Worm (Caenorhabditis elegans) whole organism, L4 larva: ENCODE results near the gene K12H6.10.

ENCODE experiments used
- D1046.2 ChIP-seq: fragments of 200-800 bp; sonication (Bioruptor generic); IDR thresholded peaks from 2 replicates; pipeline ENCODE4 v1.3.6; 2022; ENCODE audit warnings: missing genetic modification characterization, missing compliant biosample characterization
- F26F4.8 ChIP-seq: fragments of 200-800 bp; sonication (Bioruptor generic); conservative IDR thresholded peaks from 2 replicates; pipeline ENCODE4 v1.3.6; 2022; ENCODE audit warnings: missing genetic modification characterization, missing compliant biosample characterization
- F44E2.7 ChIP-seq: fragments of 200-800 bp; sonication (Bioruptor generic); IDR thresholded peaks from 2 replicates; pipeline ENCODE4 v2.1.2; 2022; ENCODE audit warnings: missing genetic modification characterization, missing compliant biosample characterization
- F49E8.2 ChIP-seq: sonication (generic microtip); optimal IDR thresholded peaks from 2 replicates; lab custom pipeline; 2016; ENCODE audit warnings: missing compliant biosample characterization, mild to moderate bottlenecking, missing genetic modification characterization, borderline replicate concordance
- T20F7.1 ChIP-seq: fragments of 200-800 bp; sonication (Bioruptor generic); optimal IDR thresholded peaks from 2 replicates; lab custom pipeline; 2018; ENCODE audit warnings: mild to moderate bottlenecking, missing genetic modification characterization, missing compliant biosample characterization
- T26A8.4 ChIP-seq: fragments of 200-800 bp; sonication (Bioruptor generic); IDR thresholded peaks from 2 replicates; pipeline ENCODE4 v1.3.6; 2022; ENCODE audit warnings: missing genetic modification characterization, missing compliant biosample characterization
- aha-1 ChIP-seq: fragments of 150-350 bp; peaks from one replicate; lab custom pipeline; 2014; ENCODE audit warnings: missing biosample characterization, missing genetic modification characterization
- aly-2 ChIP-seq: sonication (generic microtip); optimal IDR thresholded peaks from 2 replicates; lab custom pipeline; 2018; ENCODE audit warnings: missing biosample characterization, missing genetic modification characterization
- ama-1 ChIP-seq: fragments of 150-350 bp; optimal IDR thresholded peaks from 2 replicates; lab custom pipeline; 2014; ENCODE audit warnings: inconsistent platforms, mixed read lengths
- arid-1 ChIP-seq: fragments of 200-800 bp; sonication (Bioruptor generic); conservative IDR thresholded peaks from 2 replicates; pipeline ENCODE4 v1.3.6; 2022; ENCODE audit warnings: missing genetic modification reagents, missing genetic modification characterization, missing compliant biosample characterization
- ceh-62 ChIP-seq: sonication (generic microtip); optimal IDR thresholded peaks from 2 replicates; lab custom pipeline; 2017; ENCODE audit warnings: missing biosample characterization, missing genetic modification characterization
- cey-2 ChIP-seq: sonication (generic microtip); optimal IDR thresholded peaks from 3 replicates; lab custom pipeline; 2017; ENCODE audit warnings: missing genetic modification characterization, mild to moderate bottlenecking, missing compliant biosample characterization, antibody characterized with exemption, borderline replicate concordance; ENCODE audit not compliant: insufficient read depth
- daf-12 ChIP-seq: fragments of 150-350 bp; optimal IDR thresholded peaks from 2 replicates; lab custom pipeline; 2014; ENCODE audit warnings: missing biosample characterization, missing genetic modification reagents, missing genetic modification characterization
- daf-19 ChIP-seq: fragments of 200-800 bp; sonication (Bioruptor generic); conservative IDR thresholded peaks from 2 replicates; pipeline ENCODE4 v1.3.6; 2022; ENCODE audit warnings: missing genetic modification characterization, missing compliant biosample characterization
- daf-8 ChIP-seq: fragments of 200-800 bp; sonication (Bioruptor generic); IDR thresholded peaks from 2 replicates; pipeline ENCODE4 v1.3.6; 2022; ENCODE audit warnings: missing genetic modification characterization, missing compliant biosample characterization
- dmd-8 ChIP-seq: fragments of 200-800 bp; sonication (Bioruptor generic); IDR thresholded peaks from 2 replicates; pipeline ENCODE4 v1.3.6; 2022; ENCODE audit warnings: missing genetic modification characterization, missing compliant biosample characterization
- duxl-1 ChIP-seq: sonication (generic microtip); optimal IDR thresholded peaks from 2 replicates; lab custom pipeline; 2016; ENCODE audit warnings: mild to moderate bottlenecking, missing genetic modification characterization, moderate library complexity, missing compliant biosample characterization; ENCODE audit not compliant: poor library complexity
- egl-27 ChIP-seq: sonication (generic microtip); optimal IDR thresholded peaks from 3 replicates; lab custom pipeline; 2017; ENCODE audit warnings: missing biosample characterization, missing genetic modification reagents, missing genetic modification characterization
- hlh-11 ChIP-seq: fragments of 200-800 bp; sonication (Bioruptor generic); optimal IDR thresholded peaks from 2 replicates; lab custom pipeline; 2018; ENCODE audit warnings: mild to moderate bottlenecking, missing genetic modification characterization, missing compliant biosample characterization
- hmg-1.1 ChIP-seq: fragments of 200-800 bp; sonication (Bioruptor generic); IDR thresholded peaks from 2 replicates; pipeline ENCODE4 v1.3.6; 2022; ENCODE audit warnings: missing genetic modification reagents, missing genetic modification characterization, missing compliant biosample characterization
- lin-1 ChIP-seq: fragments of 200-800 bp; sonication (Bioruptor generic); IDR thresholded peaks from 2 replicates; pipeline ENCODE4 v1.3.6; 2022; ENCODE audit warnings: missing genetic modification reagents, missing genetic modification characterization, missing compliant biosample characterization
- lin-13 ChIP-seq: fragments of 150-350 bp; optimal IDR thresholded peaks from 2 replicates; lab custom pipeline; 2014; ENCODE audit warnings: missing biosample characterization, missing genetic modification reagents, missing genetic modification characterization
- lin-29 ChIP-seq: fragments of 200-800 bp; sonication (Bioruptor generic); IDR thresholded peaks from 2 replicates; pipeline ENCODE4 v1.3.6; 2022; ENCODE audit warnings: missing genetic modification reagents, missing genetic modification characterization, missing compliant biosample characterization
- lir-3 ChIP-seq: sonication (generic microtip); optimal IDR thresholded peaks from 2 replicates; lab custom pipeline; 2016; ENCODE audit warnings: mild to moderate bottlenecking, missing genetic modification characterization, missing compliant biosample characterization
- lsy-2 ChIP-seq, 2 experiments: fragments of 150-350 bp in 1 of 2; sonication (generic microtip) in 1 of 2; optimal IDR thresholded peaks; 2 replicates each; lab custom pipeline; 2014 to 2017; ENCODE audit warnings: missing biosample characterization in 2 of 2, missing genetic modification characterization in 2 of 2
- madf-5 ChIP-seq, 2 experiments: fragments of 200-800 bp; sonication (Bioruptor generic); IDR thresholded peaks; 2 replicates each; pipeline ENCODE4 v1.3.6; 2022; ENCODE audit warnings: missing compliant biosample characterization in 2 of 2, missing genetic modification characterization in 2 of 2
- madf-9 ChIP-seq: fragments of 200-800 bp; sonication (Bioruptor generic); conservative IDR thresholded peaks from 2 replicates; pipeline ENCODE4 v1.3.6; 2022; ENCODE audit warnings: missing genetic modification reagents, missing genetic modification characterization, missing compliant biosample characterization
- mdt-29 ChIP-seq: fragments of 200-800 bp; sonication (Bioruptor generic); IDR thresholded peaks from 2 replicates; pipeline ENCODE4 v1.3.6; 2022; ENCODE audit warnings: missing genetic modification reagents, missing genetic modification characterization, missing compliant biosample characterization
- mep-1 ChIP-seq: fragments of 150-350 bp; sonication (generic microtip); optimal IDR thresholded peaks from 3 replicates; lab custom pipeline; 2014; ENCODE audit warnings: missing biosample characterization, missing genetic modification characterization
- mes-2 ChIP-seq: sonication (generic microtip); optimal IDR thresholded peaks from 2 replicates; lab custom pipeline; 2016; ENCODE audit warnings: missing genotype, mild to moderate bottlenecking, missing genetic modification characterization, missing compliant biosample characterization; ENCODE audit not compliant: poor library complexity, severe bottlenecking
- mxl-2 ChIP-seq: fragments of 200-800 bp; sonication (Bioruptor generic); conservative IDR thresholded peaks from 2 replicates; pipeline ENCODE4 v1.3.6; 2022; ENCODE audit warnings: missing genetic modification reagents, missing genetic modification characterization, missing compliant biosample characterization
- mxl-3 ChIP-seq: fragments of 200-800 bp; sonication (Bioruptor generic); optimal IDR thresholded peaks from 2 replicates; lab custom pipeline; 2018; ENCODE audit warnings: mild to moderate bottlenecking, missing genetic modification characterization, missing compliant biosample characterization
- nhr-11 ChIP-seq: fragments of 150-350 bp; optimal IDR thresholded peaks from 2 replicates; lab custom pipeline; 2014; ENCODE audit warnings: missing biosample characterization, missing genetic modification characterization
- nhr-6 ChIP-seq: fragments of 150-350 bp; optimal IDR thresholded peaks from 2 replicates; lab custom pipeline; 2014; ENCODE audit warnings: missing biosample characterization, missing genetic modification characterization
- nhr-76 ChIP-seq: fragments of 150-350 bp; optimal IDR thresholded peaks from 2 replicates; lab custom pipeline; 2014; ENCODE audit warnings: missing biosample characterization, missing genetic modification characterization
- pha-4 ChIP-seq, 2 experiments: fragments of 150-350 bp in 1 of 2; fragments of 200-800 bp in 1 of 2; sonication (Bioruptor generic) in 1 of 2; IDR thresholded peaks in 1 of 2; optimal IDR thresholded peaks in 1 of 2; 2 replicates each; pipeline versions ENCODE4 v1.3.6 to Lab custom; 2014 to 2022; ENCODE audit warnings: missing genetic modification characterization in 2 of 2, missing genetic modification reagents in 2 of 2, missing biosample characterization in 1 of 2, missing compliant biosample characterization in 1 of 2
- php-3 ChIP-seq: fragments of 200-800 bp; sonication (Bioruptor generic); IDR thresholded peaks from 2 replicates; pipeline ENCODE4 v1.3.6; 2022; ENCODE audit warnings: missing genetic modification reagents, missing genetic modification characterization, missing compliant biosample characterization
- rbr-2 ChIP-seq: sonication (generic microtip); optimal IDR thresholded peaks from 2 replicates; lab custom pipeline; 2016; ENCODE audit warnings: missing genotype, missing genetic modification characterization, missing compliant biosample characterization
- sdz-12 ChIP-seq: fragments of 200-800 bp; sonication (Bioruptor generic); optimal IDR thresholded peaks from 2 replicates; lab custom pipeline; 2018; ENCODE audit warnings: mild to moderate bottlenecking, missing genetic modification characterization, missing compliant biosample characterization
- set-16 ChIP-seq: fragments of 200-800 bp; sonication (Bioruptor generic); IDR thresholded peaks from 2 replicates; pipeline ENCODE4 v1.3.6; 2022; ENCODE audit warnings: missing genetic modification reagents, missing genetic modification characterization, missing compliant biosample characterization
- skn-1 ChIP-seq: fragments of 150-350 bp; optimal IDR thresholded peaks from 2 replicates; lab custom pipeline; 2014; ENCODE audit warnings: missing biosample characterization, missing genetic modification characterization
- snpc-4 ChIP-seq: fragments of 150-350 bp; optimal IDR thresholded peaks from 2 replicates; lab custom pipeline; 2014; ENCODE audit warnings: missing biosample characterization, missing genetic modification characterization
- tra-1 ChIP-seq: fragments of 200-800 bp; sonication (Bioruptor generic); IDR thresholded peaks from 2 replicates; pipeline ENCODE4 v1.3.6; 2022; ENCODE audit warnings: missing genetic modification reagents, missing genetic modification characterization, missing compliant biosample characterization
- unc-130 ChIP-seq: sonication (generic microtip); optimal IDR thresholded peaks from 2 replicates; lab custom pipeline; 2016; ENCODE audit warnings: missing genetic modification reagents, missing genetic modification characterization, missing compliant biosample characterization
- unc-39 ChIP-seq: sonication (generic microtip); optimal IDR thresholded peaks from 2 replicates; lab custom pipeline; 2017; ENCODE audit warnings: missing biosample characterization, missing genetic modification characterization
- unc-62 ChIP-seq, 3 experiments: fragments of 150-350 bp in 1 of 3; sonication (generic microtip); optimal IDR thresholded peaks in 2 of 3; peaks in 1 of 3; 1 replicate in 1 of 3; 2 replicates in 2 of 3; lab custom pipeline; 2014 to 2017; ENCODE audit warnings: missing biosample characterization in 3 of 3, missing genetic modification characterization in 3 of 3, missing genetic modification reagents in 3 of 3, missing genotype in 1 of 3
- zfp-2 ChIP-seq: sonication (generic microtip); optimal IDR thresholded peaks from 2 replicates; lab custom pipeline; 2016; ENCODE audit warnings: mild to moderate bottlenecking, missing genetic modification characterization, missing compliant biosample characterization
- zfp-3 ChIP-seq: fragments of 200-800 bp; sonication (Bioruptor generic); conservative IDR thresholded peaks from 2 replicates; pipeline ENCODE4 v1.3.6; 2022; ENCODE audit warnings: missing genetic modification reagents, missing genetic modification characterization, missing compliant biosample characterization
- zip-11 ChIP-seq: fragments of 200-800 bp; sonication (Bioruptor generic); IDR thresholded peaks from 2 replicates; pipeline ENCODE4 v1.3.6; 2022; ENCODE audit warnings: missing genetic modification characterization, missing compliant biosample characterization

Gene K12H6.10

ce11 chrII:2802804-2803586 lies 19.7 kb upstream of the K12H6.10 start:
- TF ChIP-seq hmg-1.1 (GFP tag; lab: Robert Waterston, UW) (no peak), madf-9 (no peak), sdz-12 (no peak), F26F4.8 (no peak), egl-27 (tag; lab: Kevin White, UChicago) (no peak), unc-62 (GFP tag; optimal IDR thresholded peaks at IDR 0.05 in 1 of 2; lab: Kevin White, UChicago) (peak in 1 of 2 experiments; percentile 70), unc-62 (tag; optimal IDR thresholded peaks at IDR 0.05; lab: Kevin White, UChicago) (no peak), aly-2 (tag; lab: Kevin White, UChicago) (no peak), arid-1 (GFP tag; lab: Robert Waterston, UW) (no peak), F49E8.2 (no peak), skn-1 (no peak), cey-2 (tag; lab: Kevin White, UChicago) (peak; percentile 3), lir-3 (no peak), nhr-6 (tag; lab: Kevin White, UChicago) (no peak), nhr-76 (tag; lab: Kevin White, UChicago) (no peak), lsy-2 (tag; optimal IDR thresholded peaks at IDR 0.05; lab: Kevin White, UChicago) (no peak), lin-29 (GFP tag; lab: Robert Waterston, UW) (no peak), T26A8.4 (GFP tag; lab: Robert Waterston, UW) (no peak), ceh-62 (no peak), mxl-3 (GFP tag; lab: Kevin White, UChicago) (peak; percentile 70), zfp-3 (GFP tag; lab: Robert Waterston, UW) (no peak), rbr-2 (tag; lab: Kevin White, UChicago) (no peak), pha-4 (GFP tag; IDR thresholded peaks at IDR 0.05; lab: Robert Waterston, UW) (0 out of 2 replicates have a peak, but pooled peaks have one; percentile 7), pha-4 (tag; optimal IDR thresholded peaks at IDR 0.05; lab: Kevin White, UChicago) (no peak), mep-1 (tag; lab: Kevin White, UChicago) (peak; percentile 16), mes-2 (tag; lab: Kevin White, UChicago) (no peak), D1046.2 (no peak), snpc-4 (no peak), duxl-1 (tag; lab: Kevin White, UChicago) (no peak), aha-1 (tag; lab: Kevin White, UChicago) (no peak), tra-1 (GFP tag; lab: Robert Waterston, UW) (no peak), nhr-11 (no peak), lin-1 (no peak), hlh-11 (tag; lab: Kevin White, UChicago) (peak; percentile 69), ama-1 (lab: Kevin White, UChicago) (no peak), zip-11 (no peak), mdt-29 (no peak), madf-5 (GFP tag; IDR thresholded peaks at IDR 0.05; lab: Robert Waterston, UW) (no peak), F44E2.7 (no peak), php-3 (GFP tag; lab: Robert Waterston, UW) (no peak), unc-130 (GFP tag; lab: Kevin White, UChicago) (no peak), daf-8 (GFP tag; lab: Robert Waterston, UW) (no peak), set-16 (GFP tag; lab: Robert Waterston, UW) (no peak), dmd-8 (no peak), T20F7.1 (no peak), daf-12 (tag; lab: Kevin White, UChicago) (no peak), zfp-2 (tag; lab: Kevin White, UChicago) (no peak), lin-13 (GFP tag; lab: Kevin White, UChicago) (no peak), mxl-2 (GFP tag; lab: Robert Waterston, UW) (peak; percentile 66; the same call in 1 of the 2 replicates), daf-19 (GFP tag; lab: Robert Waterston, UW) (no peak), unc-39 (tag; lab: Kevin White, UChicago) (no peak)
